Fruit fly (Drosophila melanogaster) whole organism, embryonic: Measurements from ENCODE around the gene CG43707.
A peak's percentile ranks its signal among the peaks of the same experiment; 100 is the strongest.

Source experiments
- Atf6 ChIP-seq: fragments of 200-800 bp; sonication (Bioruptor generic); IDR thresholded peaks from 2 replicates; pipeline ENCODE4 v1.3.6; 2022; ENCODE audit warnings: missing biosample characterization, missing genetic modification characterization
- CG11247 ChIP-seq: fragments of 200-800 bp; sonication (Bioruptor generic); IDR thresholded peaks from 2 replicates; pipeline ENCODE4 v1.3.6; 2022; ENCODE audit warnings: missing biosample characterization, missing genetic modification characterization
- CG12104 ChIP-seq: fragments of 200-800 bp; sonication (Bioruptor generic); optimal IDR thresholded peaks from 3 replicates; lab custom pipeline; 2016; ENCODE audit warnings: missing biosample characterization, missing genetic modification characterization
- CG12236 ChIP-seq: fragments of 200-800 bp; sonication (Bioruptor generic); optimal IDR thresholded peaks from 2 replicates; lab custom pipeline; 2016; ENCODE audit warnings: missing biosample characterization, missing genetic modification characterization
- CG12769 ChIP-seq: fragments of 200-800 bp; sonication (Bioruptor generic); optimal IDR thresholded peaks from 2 replicates; lab custom pipeline; 2019; ENCODE audit warnings: missing biosample characterization, mild to moderate bottlenecking, missing genetic modification characterization, moderate library complexity
- CG12942 ChIP-seq: fragments of 200-800 bp; sonication (Bioruptor generic); optimal IDR thresholded peaks from 3 replicates; lab custom pipeline; 2016; ENCODE audit warnings: missing biosample characterization, missing genetic modification characterization
- CG14710 ChIP-seq: fragments of 200-800 bp; sonication (Bioruptor generic); optimal IDR thresholded peaks from 3 replicates; lab custom pipeline; 2019; ENCODE audit warnings: missing biosample characterization, mild to moderate bottlenecking, missing genetic modification characterization, moderate library complexity
- CG16815 ChIP-seq: fragments of 200-800 bp; sonication (Bioruptor generic); optimal IDR thresholded peaks from 3 replicates; lab custom pipeline; 2017; ENCODE audit warnings: missing biosample characterization, mild to moderate bottlenecking, missing genetic modification characterization
- CG17829 ChIP-seq: fragments of 200-800 bp; optimal IDR thresholded peaks from 2 replicates; lab custom pipeline; 2019; ENCODE audit warnings: missing biosample characterization, mild to moderate bottlenecking, missing genetic modification characterization, moderate library complexity
- CG2678 ChIP-seq: fragments of 200-800 bp; sonication (Bioruptor generic); optimal IDR thresholded peaks from 3 replicates; lab custom pipeline; 2019; ENCODE audit warnings: missing biosample characterization, mild to moderate bottlenecking, missing genetic modification characterization, moderate library complexity
- CG2889 ChIP-seq: fragments of 200-800 bp; sonication (Bioruptor generic); IDR thresholded peaks from 3 replicates; pipeline ENCODE4 v1.3.6; 2022; ENCODE audit warnings: missing biosample characterization, missing genetic modification characterization
- CG30020 ChIP-seq: fragments of 200-800 bp; optimal IDR thresholded peaks from 2 replicates; lab custom pipeline; 2019; ENCODE audit warnings: missing biosample characterization, mild to moderate bottlenecking, missing genetic modification characterization, moderate library complexity
- CG31224 ChIP-seq: fragments of 200-800 bp; sonication (Bioruptor generic); IDR thresholded peaks from 2 replicates; pipeline ENCODE4 v1.3.6; 2022; ENCODE audit warnings: missing biosample characterization, missing genetic modification characterization
- CG3838 ChIP-seq: fragments of 200-800 bp; sonication (Bioruptor generic); optimal IDR thresholded peaks from 3 replicates; lab custom pipeline; 2016; ENCODE audit warnings: missing biosample characterization, missing genetic modification characterization
- CG5180 ChIP-seq: fragments of 200-800 bp; sonication (Bioruptor generic); optimal IDR thresholded peaks from 3 replicates; lab custom pipeline; 2017; ENCODE audit warnings: missing biosample characterization, missing genetic modification characterization, mild to moderate bottlenecking, moderate library complexity, missing genetic modification reagents
- CG7556 ChIP-seq: fragments of 200-800 bp; sonication (Bioruptor generic); optimal IDR thresholded peaks from 2 replicates; lab custom pipeline; 2017; ENCODE audit warnings: missing biosample characterization, mild to moderate bottlenecking, missing genetic modification characterization
- CG7928 ChIP-seq: fragments of 200-800 bp; sonication (Bioruptor generic); optimal IDR thresholded peaks from 2 replicates; lab custom pipeline; 2017; ENCODE audit warnings: missing biosample characterization, mild to moderate bottlenecking, missing genetic modification characterization
- D ChIP-seq, 2 experiments: fragments of 200-800 bp in 1 of 2; fragments of >200 bp in 1 of 2; sonication (Bioruptor generic) in 1 of 2; optimal IDR thresholded peaks; 2 replicates in 1 of 2; 3 replicates in 1 of 2; lab custom pipeline; 2017; ENCODE audit warnings: mild to moderate bottlenecking in 1 of 2, missing biosample characterization in 1 of 2, missing genetic modification characterization in 1 of 2, missing genetic modification reagents in 1 of 2
- Dad ChIP-seq: fragments of 200-800 bp; sonication (Bioruptor generic); optimal IDR thresholded peaks from 3 replicates; lab custom pipeline; 2016; ENCODE audit warnings: missing biosample characterization, missing genetic modification characterization
- Drgx ChIP-seq: fragments of 200-800 bp; sonication (Bioruptor generic); IDR thresholded peaks from 2 replicates; pipeline ENCODE4 v1.3.6; 2022; ENCODE audit warnings: missing biosample characterization, missing genetic modification characterization
- Eip74EF ChIP-seq, 2 experiments: fragments of 200-800 bp in 1 of 2; fragments of >200 bp in 1 of 2; sonication (Bioruptor generic) in 1 of 2; optimal IDR thresholded peaks; 2 replicates each; lab custom pipeline; 2017 to 2019; ENCODE audit warnings: missing biosample characterization in 2 of 2, missing genetic modification characterization in 2 of 2, mild to moderate bottlenecking in 1 of 2, moderate library complexity in 1 of 2
- Ets97D ChIP-seq: fragments of 200-800 bp; sonication (Bioruptor generic); optimal IDR thresholded peaks from 3 replicates; lab custom pipeline; 2016; ENCODE audit warnings: missing biosample characterization, missing genetic modification characterization
- Hand ChIP-seq: fragments of 200-800 bp; sonication (Bioruptor generic); optimal IDR thresholded peaks from 2 replicates; lab custom pipeline; 2017; ENCODE audit warnings: mild to moderate bottlenecking, missing biosample characterization, missing genetic modification reagents, missing genetic modification characterization
- NFAT ChIP-seq: fragments of 200-800 bp; sonication (Bioruptor generic); IDR thresholded peaks from 2 replicates; pipeline ENCODE4 v1.3.6; 2022; ENCODE audit warnings: missing biosample characterization, missing genetic modification characterization
- Opbp ChIP-seq: fragments of 200-800 bp; sonication (Bioruptor generic); IDR thresholded peaks from 3 replicates; pipeline ENCODE4 v1.3.6; 2022; ENCODE audit warnings: missing biosample characterization, missing genetic modification characterization; ENCODE audit not compliant: partially characterized antibody
- Ptx1 ChIP-seq: fragments of 200-800 bp; sonication (Bioruptor generic); IDR thresholded peaks from 2 replicates; pipeline ENCODE4 v1.3.6; 2022; ENCODE audit warnings: missing biosample characterization, missing genetic modification characterization
- Rfx ChIP-seq: fragments of 200-800 bp; sonication (Bioruptor generic); IDR thresholded peaks from 2 replicates; pipeline ENCODE4 v1.3.6; 2022; ENCODE audit warnings: missing biosample characterization, missing genetic modification characterization
- Side ChIP-seq: fragments of 200-800 bp; sonication (Bioruptor generic); optimal IDR thresholded peaks from 2 replicates; lab custom pipeline; 2016; ENCODE audit warnings: missing biosample characterization, missing genetic modification characterization
- Sry-δ ChIP-seq: fragments of 200-800 bp; sonication (Bioruptor generic); optimal IDR thresholded peaks from 2 replicates; lab custom pipeline; 2016; ENCODE audit warnings: missing biosample characterization, missing genetic modification characterization
- Stat92E ChIP-seq, 3 experiments: fragments of >200 bp in 2 of 3; fragments of 200-800 bp in 1 of 3; sonication (Bioruptor generic) in 1 of 3; optimal IDR thresholded peaks; 2 replicates each; lab custom pipeline; 2017 to 2019; ENCODE audit warnings: missing biosample characterization in 3 of 3, missing genetic modification characterization in 3 of 3, mild to moderate bottlenecking in 1 of 3, moderate library complexity in 1 of 3
- Trl ChIP-seq, 3 experiments: fragments of >200 bp in 2 of 3; fragments of 200-800 bp in 1 of 3; sonication (Bioruptor generic) in 1 of 3; optimal IDR thresholded peaks; 2 replicates in 1 of 3; 3 replicates in 2 of 3; lab custom pipeline; 2016 to 2017; ENCODE audit warnings: missing biosample characterization in 1 of 3, missing genetic modification characterization in 1 of 3
- Vsx1 ChIP-seq: fragments of 200-800 bp; sonication (Bioruptor generic); optimal IDR thresholded peaks from 2 replicates; lab custom pipeline; 2017; ENCODE audit warnings: missing biosample characterization, mild to moderate bottlenecking, missing genetic modification characterization, missing genetic modification reagents
- ac ChIP-seq: fragments of 200-800 bp; sonication (Bioruptor generic); optimal IDR thresholded peaks from 3 replicates; lab custom pipeline; 2017; ENCODE audit warnings: missing biosample characterization, mild to moderate bottlenecking, missing genetic modification characterization
- ara ChIP-seq: fragments of 200-800 bp; sonication (Bioruptor generic); IDR thresholded peaks from 2 replicates; pipeline ENCODE4 v1.3.6; 2022; ENCODE audit warnings: missing biosample characterization, missing genetic modification characterization
- fru ChIP-seq: fragments of >200 bp; optimal IDR thresholded peaks from 2 replicates; lab custom pipeline; 2017
- fu2 ChIP-seq: fragments of 200-800 bp; sonication (Bioruptor generic); optimal IDR thresholded peaks from 2 replicates; lab custom pipeline; 2016; ENCODE audit warnings: missing biosample characterization, missing genetic modification characterization
- gem ChIP-seq: fragments of 200-800 bp; sonication (Bioruptor generic); optimal IDR thresholded peaks from 2 replicates; lab custom pipeline; 2019; ENCODE audit warnings: missing biosample characterization, mild to moderate bottlenecking, missing genetic modification characterization, moderate library complexity
- her ChIP-seq: fragments of 200-800 bp; sonication (Bioruptor generic); optimal IDR thresholded peaks from 2 replicates; lab custom pipeline; 2016; ENCODE audit warnings: missing biosample characterization, missing genetic modification characterization
- jigr1 ChIP-seq: fragments of 200-800 bp; sonication (Bioruptor generic); IDR thresholded peaks from 3 replicates; pipeline ENCODE4 v1.3.6; 2022; ENCODE audit warnings: missing biosample characterization, missing genetic modification characterization
- jing ChIP-seq: fragments of 200-800 bp; sonication (Bioruptor generic); optimal IDR thresholded peaks from 2 replicates; lab custom pipeline; 2018; ENCODE audit warnings: missing biosample characterization, mild to moderate bottlenecking, missing genetic modification characterization
- klu ChIP-seq: fragments of 200-800 bp; sonication (Bioruptor generic); IDR thresholded peaks from 2 replicates; pipeline ENCODE4 v1.3.6; 2022; ENCODE audit warnings: missing biosample characterization, missing genetic modification characterization
- lmd ChIP-seq: fragments of 200-800 bp; sonication (Bioruptor generic); IDR thresholded peaks from 2 replicates; pipeline ENCODE4 v1.3.6; 2022; ENCODE audit warnings: missing biosample characterization, missing genetic modification characterization
- otp ChIP-seq: fragments of 200-800 bp; sonication (Bioruptor generic); IDR thresholded peaks from 3 replicates; pipeline ENCODE4, ENCODE4 v1.3.6; 2022; ENCODE audit warnings: missing biosample characterization, missing genetic modification characterization
- pum ChIP-seq: fragments of 200-800 bp; sonication (Bioruptor generic); optimal IDR thresholded peaks from 2 replicates; lab custom pipeline; 2016; ENCODE audit warnings: missing biosample characterization, missing genetic modification characterization
- repo ChIP-seq: fragments of 200-800 bp; sonication (Bioruptor generic); optimal IDR thresholded peaks from 2 replicates; lab custom pipeline; 2016; ENCODE audit warnings: missing biosample characterization, missing genetic modification characterization
- salm ChIP-seq: fragments of 200-800 bp; sonication (Bioruptor generic); optimal IDR thresholded peaks from 2 replicates; lab custom pipeline; 2018; ENCODE audit warnings: missing biosample characterization, mild to moderate bottlenecking, missing genetic modification characterization
- slou ChIP-seq: fragments of 200-800 bp; sonication (Bioruptor generic); optimal IDR thresholded peaks from 3 replicates; lab custom pipeline; 2016; ENCODE audit warnings: missing biosample characterization, missing genetic modification characterization
- sqz ChIP-seq: fragments of 200-800 bp; sonication (Bioruptor generic); optimal IDR thresholded peaks from 3 replicates; lab custom pipeline; 2018; ENCODE audit warnings: missing biosample characterization, mild to moderate bottlenecking, missing genetic modification characterization
- tgo ChIP-seq: fragments of 200-800 bp; sonication (Bioruptor generic); IDR thresholded peaks from 3 replicates; pipeline ENCODE4 v1.3.6; 2022; ENCODE audit warnings: missing biosample characterization, missing genetic modification characterization
- toy ChIP-seq: fragments of 200-800 bp; sonication (Bioruptor generic); IDR thresholded peaks from 2 replicates; pipeline ENCODE4 v1.3.6; 2022; ENCODE audit warnings: missing biosample characterization, missing genetic modification characterization
- wek ChIP-seq: fragments of 200-800 bp; sonication (Bioruptor generic); optimal IDR thresholded peaks from 3 replicates; lab custom pipeline; 2018; ENCODE audit warnings: missing biosample characterization, mild to moderate bottlenecking, missing genetic modification characterization, moderate library complexity

CG43707 gene

dm6 chr2L:3712949-3713416, 44.1 kb upstream of the CG43707 start, which contains the start of the genes CG31955 and CG2818 (continued):
- no peak for TF ChIP-seq Trl (optimal IDR thresholded peaks at IDR 0.05; lab: Kevin White, UChicago)
- TF ChIP-seq Trl (GFP tag; optimal IDR thresholded peaks at IDR 0.05; lab: Kevin White, UChicago), result no peak
- no peak for TF ChIP-seq Side (GFP tag; lab: Kevin White, UChicago)
- TF ChIP-seq CG12942 (GFP tag; lab: Kevin White, UChicago), result no peak
- TF ChIP-seq pum (GFP tag; lab: Kevin White, UChicago), result no peak
- TF ChIP-seq sqz (GFP tag; lab: Kevin White, UChicago), result no peak
- TF ChIP-seq CG12769 (tag; lab: Kevin White, UChicago), result peak; percentile 36
- TF ChIP-seq Eip74EF (GFP tag; optimal IDR thresholded peaks at IDR 0.05; lab: Kevin White, UChicago), result no peak
- TF ChIP-seq ara, result no peak
- no peak for TF ChIP-seq D (optimal IDR thresholded peaks at IDR 0.05; lab: Kevin White, UChicago)
- no peak for TF ChIP-seq D (GFP tag; optimal IDR thresholded peaks at IDR 0.05; lab: Kevin White, UChicago)
- no peak for TF ChIP-seq toy
- peak; percentile 86 for TF ChIP-seq Sry-δ (GFP tag; lab: Kevin White, UChicago)
- TF ChIP-seq jigr1 (GFP tag; lab: Robert Waterston, UW), result no peak
- TF ChIP-seq Opbp (GFP tag; lab: Robert Waterston, UW), result peak; percentile 64; the same call in 1 of the 3 replicates
- no peak for TF ChIP-seq Drgx
- no peak for TF ChIP-seq Stat92E (GFP tag; optimal IDR thresholded peaks at IDR 0.05; lab: Kevin White, UChicago)
- TF ChIP-seq CG2889 (GFP tag; lab: Robert Waterston, UW), result no peak
- no peak for TF ChIP-seq jing (GFP tag; lab: Kevin White, UChicago)
- TF ChIP-seq CG7928, result no peak
- no peak for TF ChIP-seq ac (GFP tag; lab: Kevin White, UChicago)
- TF ChIP-seq CG5180 (GFP tag; lab: Kevin White, UChicago), result no peak
- no peak for TF ChIP-seq gem (tag; lab: Kevin White, UChicago)
- no peak for TF ChIP-seq slou (GFP tag; lab: Kevin White, UChicago)
- TF ChIP-seq CG31224, result no peak
- no peak for TF ChIP-seq repo (GFP tag; lab: Kevin White, UChicago)
- no peak for TF ChIP-seq klu
- no peak for TF ChIP-seq Rfx (GFP tag; lab: Robert Waterston, UW)
- no peak for TF ChIP-seq otp (GFP tag; lab: Robert Waterston, UW)
- TF ChIP-seq CG17829 (tag; lab: Kevin White, UChicago), result peak; percentile 49
- no peak for TF ChIP-seq CG3838
- no peak for TF ChIP-seq lmd
- peak; percentile 36 for TF ChIP-seq CG30020
- TF ChIP-seq fru (lab: Kevin White, UChicago), result no peak
- no peak for TF ChIP-seq her
- no peak for TF ChIP-seq CG11247 (GFP tag; lab: Robert Waterston, UW)
- no peak for TF ChIP-seq CG2678 (tag; lab: Kevin White, UChicago)
- TF ChIP-seq Ptx1 (GFP tag; lab: Robert Waterston, UW), result no peak
- TF ChIP-seq Atf6 (GFP tag; lab: Robert Waterston, UW), result no peak
- TF ChIP-seq Dad (GFP tag; lab: Kevin White, UChicago), result no peak
- TF ChIP-seq CG7556 (GFP tag; lab: Kevin White, UChicago), result no peak
- TF ChIP-seq CG12104 (GFP tag; lab: Kevin White, UChicago), result no peak
- TF ChIP-seq NFAT (GFP tag; lab: Robert Waterston, UW), result no peak
- TF ChIP-seq wek (GFP tag; lab: Kevin White, UChicago), result no peak
- TF ChIP-seq CG12236 (GFP tag; lab: Kevin White, UChicago), result no peak
- no peak for TF ChIP-seq CG16815
- no peak for TF ChIP-seq Hand (GFP tag; lab: Kevin White, UChicago)
- TF ChIP-seq Vsx1, result no peak
- peak; percentile 38 for TF ChIP-seq CG14710
- TF ChIP-seq salm, result no peak
- TF ChIP-seq Ets97D (GFP tag; lab: Kevin White, UChicago), result peak; percentile 50
- TF ChIP-seq fu2 (GFP tag; lab: Kevin White, UChicago), result no peak
- no peak for TF ChIP-seq tgo (GFP tag; lab: Robert Waterston, UW)
